Worm (Caenorhabditis elegans) whole organism, L4 larva: ENCODE measurements around the gene C45B2.3.

Source experiments
- D1046.2 ChIP-seq: fragments of 200-800 bp; sonication (Bioruptor generic); IDR thresholded peaks from 2 replicates; pipeline ENCODE4 v1.3.6; 2022; ENCODE audit warnings: missing genetic modification characterization, missing compliant biosample characterization
- F10B5.3 ChIP-seq: sonication (generic microtip); optimal IDR thresholded peaks from 2 replicates; lab custom pipeline; 2016; ENCODE audit warnings: mild to moderate bottlenecking, missing genetic modification characterization, missing compliant biosample characterization
- F26F4.8 ChIP-seq: fragments of 200-800 bp; sonication (Bioruptor generic); conservative IDR thresholded peaks from 2 replicates; pipeline ENCODE4 v1.3.6; 2022; ENCODE audit warnings: missing genetic modification characterization, missing compliant biosample characterization
- F37D6.2 ChIP-seq: sonication (generic microtip); optimal IDR thresholded peaks from 2 replicates; lab custom pipeline; 2016; ENCODE audit warnings: mild to moderate bottlenecking, missing genetic modification characterization, missing compliant biosample characterization
- T20F7.1 ChIP-seq: fragments of 200-800 bp; sonication (Bioruptor generic); optimal IDR thresholded peaks from 2 replicates; lab custom pipeline; 2018; ENCODE audit warnings: mild to moderate bottlenecking, missing genetic modification characterization, missing compliant biosample characterization
- T26A8.4 ChIP-seq: fragments of 200-800 bp; sonication (Bioruptor generic); IDR thresholded peaks from 2 replicates; pipeline ENCODE4 v1.3.6; 2022; ENCODE audit warnings: missing genetic modification characterization, missing compliant biosample characterization
- Y105C5A.15 ChIP-seq: fragments of 200-800 bp; sonication (Bioruptor generic); IDR thresholded peaks from 2 replicates; pipeline ENCODE4 v1.3.6; 2022; ENCODE audit warnings: missing genetic modification characterization, missing compliant biosample characterization
- Y5F2A.4 ChIP-seq: fragments of 200-800 bp; sonication (Bioruptor generic); optimal IDR thresholded peaks from 2 replicates; lab custom pipeline; 2018; ENCODE audit warnings: mild to moderate bottlenecking, missing genetic modification characterization, missing compliant biosample characterization
- Y75B8A.6 ChIP-seq: fragments of 200-800 bp; sonication (Bioruptor generic); IDR thresholded peaks from 2 replicates; pipeline ENCODE4 v1.3.6; 2022; ENCODE audit warnings: missing genetic modification reagents, missing genetic modification characterization, missing compliant biosample characterization
- ZK337.2 ChIP-seq: fragments of 200-800 bp; sonication (Bioruptor generic); IDR thresholded peaks from 2 replicates; pipeline ENCODE4 v1.3.6; 2022; ENCODE audit warnings: missing genetic modification reagents, missing genetic modification characterization, missing compliant biosample characterization
- aha-1 ChIP-seq: fragments of 150-350 bp; peaks from one replicate; lab custom pipeline; 2014; ENCODE audit warnings: missing biosample characterization, missing genetic modification characterization
- aly-2 ChIP-seq: sonication (generic microtip); optimal IDR thresholded peaks from 2 replicates; lab custom pipeline; 2018; ENCODE audit warnings: missing biosample characterization, missing genetic modification characterization
- ceh-20 ChIP-seq: fragments of 200-800 bp; sonication (Bioruptor generic); IDR thresholded peaks from 2 replicates; pipeline ENCODE4 v1.3.6; 2022; ENCODE audit warnings: missing genetic modification reagents, missing genetic modification characterization, missing compliant biosample characterization
- cey-2 ChIP-seq: sonication (generic microtip); optimal IDR thresholded peaks from 3 replicates; lab custom pipeline; 2017; ENCODE audit warnings: missing genetic modification characterization, mild to moderate bottlenecking, missing compliant biosample characterization, antibody characterized with exemption, borderline replicate concordance; ENCODE audit not compliant: insufficient read depth
- ctbp-1 ChIP-seq: fragments of 200-800 bp; sonication (Bioruptor generic); IDR thresholded peaks from 2 replicates; pipeline ENCODE4 v1.3.6; 2022; ENCODE audit warnings: missing genetic modification reagents, missing genetic modification characterization, missing compliant biosample characterization
- daf-12 ChIP-seq: fragments of 150-350 bp; optimal IDR thresholded peaks from 2 replicates; lab custom pipeline; 2014; ENCODE audit warnings: missing biosample characterization, missing genetic modification reagents, missing genetic modification characterization
- daf-16 ChIP-seq, 3 experiments: sonication (generic microtip); optimal IDR thresholded peaks; 2 replicates each; lab custom pipeline; 2016 to 2017; ENCODE audit warnings: missing genetic modification characterization in 3 of 3, missing genetic modification reagents in 3 of 3, mild to moderate bottlenecking in 2 of 3, missing compliant biosample characterization in 2 of 3, missing biosample characterization in 1 of 3, moderate library complexity in 1 of 3
- dmd-6 ChIP-seq: fragments of 200-800 bp; sonication (Bioruptor generic); IDR thresholded peaks from 2 replicates; pipeline ENCODE4 v1.3.6; 2022; ENCODE audit warnings: missing genetic modification reagents, missing genetic modification characterization, missing compliant biosample characterization
- dmd-8 ChIP-seq: fragments of 200-800 bp; sonication (Bioruptor generic); IDR thresholded peaks from 2 replicates; pipeline ENCODE4 v1.3.6; 2022; ENCODE audit warnings: missing genetic modification characterization, missing compliant biosample characterization
- duxl-1 ChIP-seq: sonication (generic microtip); optimal IDR thresholded peaks from 2 replicates; lab custom pipeline; 2016; ENCODE audit warnings: mild to moderate bottlenecking, missing genetic modification characterization, moderate library complexity, missing compliant biosample characterization; ENCODE audit not compliant: poor library complexity
- fkh-10 ChIP-seq: fragments of 150-350 bp; optimal IDR thresholded peaks from 2 replicates; lab custom pipeline; 2014; ENCODE audit warnings: missing biosample characterization, missing genetic modification reagents, missing genetic modification characterization
- gei-8 ChIP-seq: fragments of 200-800 bp; sonication (Bioruptor generic); optimal IDR thresholded peaks from 2 replicates; lab custom pipeline; 2018; ENCODE audit warnings: mild to moderate bottlenecking, missing genetic modification characterization, missing compliant biosample characterization
- hmg-1.1 ChIP-seq: fragments of 200-800 bp; sonication (Bioruptor generic); IDR thresholded peaks from 2 replicates; pipeline ENCODE4 v1.3.6; 2022; ENCODE audit warnings: missing genetic modification reagents, missing genetic modification characterization, missing compliant biosample characterization
- lin-13 ChIP-seq: fragments of 150-350 bp; optimal IDR thresholded peaks from 2 replicates; lab custom pipeline; 2014; ENCODE audit warnings: missing biosample characterization, missing genetic modification reagents, missing genetic modification characterization
- lin-15B ChIP-seq: fragments of 150-350 bp; sonication (generic microtip); optimal IDR thresholded peaks from 3 replicates; lab custom pipeline; 2014; ENCODE audit warnings: missing biosample characterization, missing genetic modification characterization
- lin-29 ChIP-seq: fragments of 200-800 bp; sonication (Bioruptor generic); IDR thresholded peaks from 2 replicates; pipeline ENCODE4 v1.3.6; 2022; ENCODE audit warnings: missing genetic modification reagents, missing genetic modification characterization, missing compliant biosample characterization
- lin-38 ChIP-seq: fragments of 200-800 bp; sonication (Bioruptor generic); IDR thresholded peaks from 2 replicates; pipeline ENCODE4 v1.3.6; 2022; ENCODE audit warnings: missing genetic modification reagents, missing genetic modification characterization, missing compliant biosample characterization
- lsy-2 ChIP-seq, 2 experiments: fragments of 150-350 bp in 1 of 2; sonication (generic microtip) in 1 of 2; optimal IDR thresholded peaks; 2 replicates each; lab custom pipeline; 2014 to 2017; ENCODE audit warnings: missing biosample characterization in 2 of 2, missing genetic modification characterization in 2 of 2
- mdl-1 ChIP-seq, 2 experiments: fragments of 150-350 bp in 1 of 2; sonication (generic microtip) in 1 of 2; optimal IDR thresholded peaks; 2 replicates each; lab custom pipeline; 2014 to 2017; ENCODE audit warnings: missing biosample characterization in 2 of 2, missing genetic modification characterization in 2 of 2
- mes-2 ChIP-seq: sonication (generic microtip); optimal IDR thresholded peaks from 2 replicates; lab custom pipeline; 2016; ENCODE audit warnings: missing genotype, mild to moderate bottlenecking, missing genetic modification characterization, missing compliant biosample characterization; ENCODE audit not compliant: poor library complexity, severe bottlenecking
- nhr-10 ChIP-seq: fragments of 150-350 bp; optimal IDR thresholded peaks from 2 replicates; lab custom pipeline; 2014; ENCODE audit warnings: missing biosample characterization, missing genetic modification characterization
- nhr-11 ChIP-seq: fragments of 150-350 bp; optimal IDR thresholded peaks from 2 replicates; lab custom pipeline; 2014; ENCODE audit warnings: missing biosample characterization, missing genetic modification characterization
- nhr-25 ChIP-seq: sonication (generic microtip); optimal IDR thresholded peaks from 2 replicates; lab custom pipeline; 2017; ENCODE audit warnings: missing genetic modification characterization, mild to moderate bottlenecking, missing compliant biosample characterization, antibody characterized with exemption, moderate library complexity, borderline replicate concordance; ENCODE audit not compliant: insufficient read depth
- nhr-28 ChIP-seq: fragments of 150-350 bp; optimal IDR thresholded peaks from 2 replicates; lab custom pipeline; 2014; ENCODE audit warnings: missing biosample characterization, missing genetic modification characterization
- nhr-48 ChIP-seq: sonication (generic microtip); optimal IDR thresholded peaks from 2 replicates; lab custom pipeline; 2016; ENCODE audit warnings: mild to moderate bottlenecking, missing genetic modification characterization, missing compliant biosample characterization
- nhr-6 ChIP-seq: fragments of 150-350 bp; optimal IDR thresholded peaks from 2 replicates; lab custom pipeline; 2014; ENCODE audit warnings: missing biosample characterization, missing genetic modification characterization
- nhr-77 ChIP-seq: fragments of 150-350 bp; optimal IDR thresholded peaks from 2 replicates; lab custom pipeline; 2014; ENCODE audit warnings: missing biosample characterization, missing genetic modification characterization
- pha-4 ChIP-seq, 2 experiments: fragments of 150-350 bp in 1 of 2; fragments of 200-800 bp in 1 of 2; sonication (Bioruptor generic) in 1 of 2; IDR thresholded peaks in 1 of 2; optimal IDR thresholded peaks in 1 of 2; 2 replicates each; pipeline versions ENCODE4 v1.3.6 to Lab custom; 2014 to 2022; ENCODE audit warnings: missing genetic modification characterization in 2 of 2, missing genetic modification reagents in 2 of 2, missing biosample characterization in 1 of 2, missing compliant biosample characterization in 1 of 2
- pqm-1 ChIP-seq: sonication (generic microtip); optimal IDR thresholded peaks from 2 replicates; lab custom pipeline; 2017; ENCODE audit warnings: missing biosample characterization, missing genetic modification characterization
- rbr-2 ChIP-seq: sonication (generic microtip); optimal IDR thresholded peaks from 2 replicates; lab custom pipeline; 2016; ENCODE audit warnings: missing genotype, missing genetic modification characterization, missing compliant biosample characterization
- saeg-2 ChIP-seq: fragments of 200-800 bp; sonication (Bioruptor generic); IDR thresholded peaks from 2 replicates; pipeline ENCODE4 v1.3.6; 2022; ENCODE audit warnings: missing genetic modification reagents, missing genetic modification characterization, missing compliant biosample characterization
- snpc-4 ChIP-seq: fragments of 150-350 bp; optimal IDR thresholded peaks from 2 replicates; lab custom pipeline; 2014; ENCODE audit warnings: missing biosample characterization, missing genetic modification characterization
- tag-97 ChIP-seq: fragments of 200-800 bp; sonication (Bioruptor generic); IDR thresholded peaks from 2 replicates; pipeline ENCODE4 v1.3.6; 2022; ENCODE audit warnings: missing genetic modification characterization, missing compliant biosample characterization
- tra-1 ChIP-seq: fragments of 200-800 bp; sonication (Bioruptor generic); IDR thresholded peaks from 2 replicates; pipeline ENCODE4 v1.3.6; 2022; ENCODE audit warnings: missing genetic modification reagents, missing genetic modification characterization, missing compliant biosample characterization
- unc-130 ChIP-seq: sonication (generic microtip); optimal IDR thresholded peaks from 2 replicates; lab custom pipeline; 2016; ENCODE audit warnings: missing genetic modification reagents, missing genetic modification characterization, missing compliant biosample characterization
- unc-62 ChIP-seq, 3 experiments: fragments of 150-350 bp in 1 of 3; sonication (generic microtip); optimal IDR thresholded peaks in 2 of 3; peaks in 1 of 3; 1 replicate in 1 of 3; 2 replicates in 2 of 3; lab custom pipeline; 2014 to 2017; ENCODE audit warnings: missing biosample characterization in 3 of 3, missing genetic modification characterization in 3 of 3, missing genetic modification reagents in 3 of 3, missing genotype in 1 of 3
- zag-1 ChIP-seq: fragments of 150-350 bp; optimal IDR thresholded peaks from 2 replicates; lab custom pipeline; 2014; ENCODE audit warnings: missing biosample characterization, missing genetic modification characterization
- zfp-3 ChIP-seq: fragments of 200-800 bp; sonication (Bioruptor generic); conservative IDR thresholded peaks from 2 replicates; pipeline ENCODE4 v1.3.6; 2022; ENCODE audit warnings: missing genetic modification reagents, missing genetic modification characterization, missing compliant biosample characterization
- ztf-11 ChIP-seq: fragments of 150-350 bp; optimal IDR thresholded peaks from 2 replicates; lab custom pipeline; 2014; ENCODE audit warnings: missing biosample characterization, missing genetic modification characterization

The C45B2.3 gene

DNA sequence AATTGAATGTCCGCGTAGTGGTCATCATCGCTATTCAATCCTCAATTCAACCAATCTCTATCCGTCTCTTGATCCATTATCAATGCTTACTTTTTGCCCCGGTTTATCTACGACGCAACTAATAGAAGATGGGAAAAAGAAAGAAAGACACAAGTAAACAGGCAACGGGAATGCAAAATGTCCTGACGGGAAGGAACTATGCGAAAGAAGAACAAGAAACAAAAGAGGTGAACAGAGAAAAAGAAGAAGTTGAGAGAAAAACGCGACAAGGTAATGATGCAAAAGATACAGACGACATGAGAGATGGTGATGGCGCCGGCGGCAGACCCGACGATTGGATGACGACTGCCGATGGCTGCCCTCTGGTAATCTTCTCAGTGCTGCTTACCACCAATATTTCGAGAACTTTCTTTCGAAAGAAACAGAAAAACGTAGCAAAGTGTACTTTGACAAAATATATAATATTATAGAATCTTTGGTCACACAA lies 40.7 kb upstream of the C45B2.3 start:
- TF ChIP-seq dmd-6 (GFP tag; lab: Robert Waterston, UW): peak; percentile 77; the same call in 1 of the 2 replicates
- TF ChIP-seq pha-4 (GFP tag; IDR thresholded peaks at IDR 0.05; lab: Robert Waterston, UW): peak; percentile 28; the same call in 1 of the 2 replicates
- TF ChIP-seq pha-4 (tag; optimal IDR thresholded peaks at IDR 0.05; lab: Kevin White, UChicago): peak; percentile 21
- peak; percentile 93 for TF ChIP-seq nhr-28
- TF ChIP-seq nhr-77 (tag; lab: Kevin White, UChicago): peak; percentile 74
- no peak for TF ChIP-seq dmd-8
- TF ChIP-seq nhr-10 (tag; lab: Kevin White, UChicago): peak; percentile 75
- peak; percentile 10 for TF ChIP-seq aha-1
- TF ChIP-seq tag-97 (GFP tag; lab: Robert Waterston, UW): no peak
- TF ChIP-seq daf-12 (tag; lab: Kevin White, UChicago): no peak
- TF ChIP-seq F26F4.8: no peak
- TF ChIP-seq ctbp-1: peak; percentile 41; the same call in 1 of the 2 replicates
- TF ChIP-seq nhr-11 (tag; lab: Kevin White, UChicago): peak; percentile 72
- no peak for TF ChIP-seq T20F7.1 (GFP tag; lab: Kevin White, UChicago)
- TF ChIP-seq rbr-2: peak; percentile 40
- 0 out of 2 replicates have a peak, but pooled peaks have one; percentile 47 for TF ChIP-seq tra-1
- no peak for TF ChIP-seq Y5F2A.4 (GFP tag; lab: Kevin White, UChicago)
- TF ChIP-seq duxl-1 (tag; lab: Kevin White, UChicago): no peak
- peak; percentile 58 for TF ChIP-seq mes-2 (tag; lab: Kevin White, UChicago)
- no peak for TF ChIP-seq cey-2 (tag; lab: Kevin White, UChicago)
- TF ChIP-seq aly-2 (tag; lab: Kevin White, UChicago): no peak
- no peak for TF ChIP-seq lin-38 (GFP tag; lab: Robert Waterston, UW)
- TF ChIP-seq nhr-6 (tag; lab: Kevin White, UChicago): peak; percentile 62
- peak; percentile 39 for TF ChIP-seq gei-8 (GFP tag; lab: Kevin White, UChicago)
- peak; percentile 84 for TF ChIP-seq nhr-25 (tag; lab: Kevin White, UChicago)
- TF ChIP-seq pqm-1 (tag; lab: Kevin White, UChicago): peak; percentile 89
- TF ChIP-seq snpc-4 (tag; lab: Kevin White, UChicago): no peak
- TF ChIP-seq hmg-1.1 (GFP tag; lab: Robert Waterston, UW): peak; percentile 42
- peak in 1 of 2 experiments; percentile 10 for TF ChIP-seq unc-62 (GFP tag; optimal IDR thresholded peaks at IDR 0.05 in 1 of 2; lab: Kevin White, UChicago)
- TF ChIP-seq unc-62 (tag; optimal IDR thresholded peaks at IDR 0.05; lab: Kevin White, UChicago): no peak
- TF ChIP-seq lin-13 (GFP tag; lab: Kevin White, UChicago): peak; percentile 39
- no peak for TF ChIP-seq Y105C5A.15 (GFP tag; lab: Robert Waterston, UW)
- no peak for TF ChIP-seq ZK337.2 (GFP tag; lab: Robert Waterston, UW)
- TF ChIP-seq ceh-20 (GFP tag; lab: Robert Waterston, UW): 0 out of 2 replicates have a peak, but pooled peaks have one; percentile 24
- peak in 1 of 2 experiments; percentile 44 for TF ChIP-seq lsy-2 (tag; optimal IDR thresholded peaks at IDR 0.05; lab: Kevin White, UChicago)
- TF ChIP-seq daf-16 (GFP tag; optimal IDR thresholded peaks at IDR 0.05; lab: Kevin White, UChicago): peak; percentile 23 to 82
- TF ChIP-seq daf-16 (tag; optimal IDR thresholded peaks at IDR 0.05; lab: Kevin White, UChicago): peak; percentile 97
- TF ChIP-seq F10B5.3: no peak
- no peak for TF ChIP-seq unc-130 (GFP tag; lab: Kevin White, UChicago)
- no peak for TF ChIP-seq F37D6.2 (tag; lab: Kevin White, UChicago)
- TF ChIP-seq lin-29 (GFP tag; lab: Robert Waterston, UW): no peak
- TF ChIP-seq mdl-1 (tag; optimal IDR thresholded peaks at IDR 0.05; lab: Kevin White, UChicago): peak in 1 of 2 experiments; percentile 84
- no peak for TF ChIP-seq D1046.2 (GFP tag; lab: Robert Waterston, UW)
- TF ChIP-seq fkh-10 (GFP tag; lab: Kevin White, UChicago): no peak
- 0 out of 2 replicates have a peak, but pooled peaks have one; percentile 23 for TF ChIP-seq saeg-2 (GFP tag; lab: Robert Waterston, UW)
- no peak for TF ChIP-seq lin-15B (tag; lab: Kevin White, UChicago)
- TF ChIP-seq nhr-48 (tag; lab: Kevin White, UChicago): peak; percentile 74
- no peak for TF ChIP-seq zfp-3 (GFP tag; lab: Robert Waterston, UW)
- TF ChIP-seq T26A8.4 (GFP tag; lab: Robert Waterston, UW): no peak
- no peak for TF ChIP-seq ztf-11 (tag; lab: Kevin White, UChicago)
- TF ChIP-seq zag-1 (tag; lab: Kevin White, UChicago): no peak
- TF ChIP-seq Y75B8A.6 (GFP tag; lab: Robert Waterston, UW): no peak
